Worm (Caenorhabditis elegans): ENCODE measurements around the gene fbxc-19.

ce11 chrII:1784799-1785198 is 35.5 kb upstream of the fbxc-19 start, which contains the start of gene C08F1.11:
- no peak for TF ChIP-seq elt-3 (tag; optimal IDR thresholded peaks at IDR 0.05)
- TF ChIP-seq unc-39 (tag; optimal IDR thresholded peaks at IDR 0.05), result no peak
- no peak for TF ChIP-seq pha-4 (tag; optimal IDR thresholded peaks at IDR 0.05)
- TF ChIP-seq ceh-39 (tag; optimal IDR thresholded peaks at IDR 0.05), result no peak
- no peak for TF ChIP-seq ces-1 (GFP tag; optimal IDR thresholded peaks at IDR 0.05)
- no peak for TF ChIP-seq tbx-8 (GFP tag; optimal IDR thresholded peaks at IDR 0.05)

Measured in whole organism, mixed stage, embryonic.